Fruit fly (Drosophila melanogaster) whole organism, wandering third instar larva: ENCODE data around the gene CG17134.
A peak's percentile ranks its signal among the peaks of the same experiment; 100 is the strongest.

ENCODE experiments used
- Abd-B ChIP-seq: fragments of >200 bp; optimal IDR thresholded peaks from 2 replicates; lab custom pipeline; 2017; ENCODE audit warnings: missing biosample characterization, missing genetic modification characterization
- CG32264 ChIP-seq: fragments of 200-800 bp; sonication (Bioruptor generic); optimal IDR thresholded peaks from 2 replicates; lab custom pipeline; 2016; ENCODE audit warnings: missing biosample characterization, missing genetic modification characterization
- CG9705 ChIP-seq: fragments of 200-800 bp; sonication (Bioruptor generic); optimal IDR thresholded peaks from 2 replicates; lab custom pipeline; 2018; ENCODE audit warnings: missing biosample characterization, mild to moderate bottlenecking, missing genetic modification characterization
- CrebA ChIP-seq: fragments of 200-800 bp; sonication (Bioruptor generic); optimal IDR thresholded peaks from 2 replicates; lab custom pipeline; 2016; ENCODE audit warnings: missing biosample characterization, mild to moderate bottlenecking, missing genetic modification characterization, borderline replicate concordance
- Dfd ChIP-seq: fragments of >200 bp; optimal IDR thresholded peaks from 2 replicates; lab custom pipeline; 2017; ENCODE audit warnings: missing biosample characterization, missing genetic modification characterization
- Dif ChIP-seq: fragments of 200-275, 200-300 bp; sonication (Bioruptor generic); optimal IDR thresholded peaks from 2 replicates; lab custom pipeline; 2018; ENCODE audit warnings: missing biosample characterization, missing genetic modification characterization; ENCODE audit not compliant: partially characterized antibody
- GATAd ChIP-seq: sonication (Bioruptor generic); optimal IDR thresholded peaks from 2 replicates; lab custom pipeline; 2016; ENCODE audit warnings: missing biosample characterization, missing genetic modification characterization
- HLH106 ChIP-seq: fragments of 200-800 bp; optimal IDR thresholded peaks from 3 replicates; lab custom pipeline; 2019; ENCODE audit warnings: missing biosample characterization, mild to moderate bottlenecking, missing genetic modification characterization, moderate library complexity
- Hnf4 ChIP-seq: fragments of 200-800 bp; sonication (Bioruptor generic); optimal IDR thresholded peaks from 2 replicates; lab custom pipeline; 2016; ENCODE audit warnings: missing biosample characterization, mild to moderate bottlenecking, missing genetic modification characterization
- Hr83 ChIP-seq: fragments of 200-300 bp; sonication (Bioruptor generic); optimal IDR thresholded peaks from 2 replicates; lab custom pipeline; 2016; ENCODE audit warnings: missing biosample characterization, mild to moderate bottlenecking, missing genetic modification characterization, moderate library complexity; ENCODE audit not compliant: poor library complexity, severe bottlenecking
- Jra ChIP-seq: sonication (Bioruptor generic); optimal IDR thresholded peaks from 2 replicates; lab custom pipeline; 2016; ENCODE audit warnings: missing biosample characterization, missing genetic modification characterization
- Mio ChIP-seq: sonication (Bioruptor generic); optimal IDR thresholded peaks from 2 replicates; lab custom pipeline; 2016; ENCODE audit warnings: missing biosample characterization, missing genetic modification characterization
- Myc ChIP-seq: fragments of >200 bp; optimal IDR thresholded peaks from 2 replicates; lab custom pipeline; 2017
- N ChIP-seq: fragments of >200 bp; optimal IDR thresholded peaks from 2 replicates; lab custom pipeline; 2018; ENCODE audit warnings: missing biosample characterization, missing external identifiers, missing genetic modification characterization
- OdsH ChIP-seq: fragments of 200-800 bp; sonication (Bioruptor generic); optimal IDR thresholded peaks from 2 replicates; lab custom pipeline; 2016; ENCODE audit warnings: missing biosample characterization, mild to moderate bottlenecking, missing genetic modification characterization
- Rel ChIP-seq, 2 experiments: fragments of 200-800 bp; sonication (Bioruptor generic) in 1 of 2; optimal IDR thresholded peaks; 2 replicates in 1 of 2; 3 replicates in 1 of 2; lab custom pipeline; 2016 to 2019; ENCODE audit warnings: mild to moderate bottlenecking in 2 of 2, missing biosample characterization in 2 of 2, missing genetic modification characterization in 2 of 2, moderate library complexity in 1 of 2
- Sp1 ChIP-seq: fragments of 200-800 bp; sonication (Bioruptor generic); optimal IDR thresholded peaks from 3 replicates; lab custom pipeline; 2019; ENCODE audit warnings: missing biosample characterization, mild to moderate bottlenecking, missing genetic modification characterization, moderate library complexity
- Vsx2 ChIP-seq: fragments of 200-300, 225-300 bp; sonication (Bioruptor generic); optimal IDR thresholded peaks from 2 replicates; lab custom pipeline; 2018; ENCODE audit warnings: missing biosample characterization, missing genetic modification characterization; ENCODE audit not compliant: partially characterized antibody
- br ChIP-seq: fragments of 200-800 bp; sonication (Bioruptor generic); optimal IDR thresholded peaks from 2 replicates; lab custom pipeline; 2016; ENCODE audit warnings: missing biosample characterization, missing genetic modification characterization
- dmrt93B ChIP-seq: fragments of 200-800 bp; sonication (Bioruptor generic); optimal IDR thresholded peaks from 2 replicates; lab custom pipeline; 2018; ENCODE audit warnings: missing biosample characterization, mild to moderate bottlenecking, missing genetic modification characterization
- foxo ChIP-seq, 2 experiments: fragments of 200-800 bp; sonication (Bioruptor generic); optimal IDR thresholded peaks; 2 replicates in 1 of 2; 3 replicates in 1 of 2; lab custom pipeline; 2016 to 2017; ENCODE audit warnings: missing biosample characterization in 2 of 2, missing genetic modification characterization in 2 of 2
- fru ChIP-seq: fragments of 200-800 bp; sonication (Bioruptor generic); optimal IDR thresholded peaks from 3 replicates; lab custom pipeline; 2016; ENCODE audit warnings: missing biosample characterization, mild to moderate bottlenecking, missing genetic modification characterization
- h ChIP-seq: fragments of 200-800 bp; sonication (Bioruptor generic); optimal IDR thresholded peaks from 3 replicates; lab custom pipeline; 2016; ENCODE audit warnings: missing biosample characterization, mild to moderate bottlenecking, missing genetic modification characterization
- jim ChIP-seq: fragments of 175-275, 200-325 bp; sonication (Bioruptor generic); optimal IDR thresholded peaks from 2 replicates; lab custom pipeline; 2016; ENCODE audit warnings: missing biosample characterization, mild to moderate bottlenecking, missing genetic modification characterization
- lola ChIP-seq: fragments of >200 bp; optimal IDR thresholded peaks from 2 replicates; lab custom pipeline; 2017; ENCODE audit warnings: missing biosample characterization, missing genetic modification characterization
- pan ChIP-seq: fragments of >200 bp; optimal IDR thresholded peaks from 2 replicates; lab custom pipeline; 2017
- psq ChIP-seq: fragments of 200-800 bp; sonication (Bioruptor generic); optimal IDR thresholded peaks from 3 replicates; lab custom pipeline; 2017; ENCODE audit warnings: missing biosample characterization, mild to moderate bottlenecking, missing genetic modification characterization, moderate library complexity
- rgr ChIP-seq: fragments of 200-800 bp; sonication (Bioruptor generic); optimal IDR thresholded peaks from 3 replicates; lab custom pipeline; 2016; ENCODE audit warnings: missing biosample characterization, mild to moderate bottlenecking, missing genetic modification characterization
- sage ChIP-seq: fragments of 200-800 bp; sonication (Bioruptor generic); optimal IDR thresholded peaks from 2 replicates; lab custom pipeline; 2016; ENCODE audit warnings: missing biosample characterization, mild to moderate bottlenecking, missing genetic modification characterization
- usp ChIP-seq: fragments of >200 bp; optimal IDR thresholded peaks from 2 replicates; lab custom pipeline; 2017; ENCODE audit warnings: missing biosample characterization, missing genetic modification characterization

The CG17134 gene

dm6 chr2L:10831590-10831989 lies 11.1 kb downstream of the CG17134 start:
- TF ChIP-seq Dfd = peak; percentile 72
- TF ChIP-seq pan = no peak
- TF ChIP-seq CG9705 = no peak

dm6 chr2L:10837491-10837890 lies 17.0 kb downstream of the CG17134 start, which contains the start of gene Nos:
Nos (minus strand) TSS chr2L:10837511.
- TF ChIP-seq fru (no peak), Rel (GFP tag; optimal IDR thresholded peaks at IDR 0.05; lab: Kevin White, UChicago) (no peak), Rel (tag; optimal IDR thresholded peaks at IDR 0.05; lab: Kevin White, UChicago) (no peak), sage (GFP tag; lab: Kevin White, UChicago) (no peak), Abd-B (no peak), usp (GFP tag; lab: Kevin White, UChicago) (no peak), Dif (GFP tag; lab: Kevin White, UChicago) (no peak), Myc (lab: Kevin White, UChicago) (no peak)

dm6 chr2L:10841619-10842018 lies 21.1 kb downstream of the CG17134 start:
- no peak for TF ChIP-seq N
- no peak for TF ChIP-seq CG32264 (GFP tag; lab: Kevin White, UChicago)
- no peak for TF ChIP-seq lola (GFP tag; lab: Kevin White, UChicago)
- TF ChIP-seq h (GFP tag; lab: Kevin White, UChicago) = no peak
- no peak for TF ChIP-seq Vsx2
- TF ChIP-seq Mio (GFP tag; lab: Kevin White, UChicago) = no peak
- no peak for TF ChIP-seq Jra (GFP tag; lab: Kevin White, UChicago)
- TF ChIP-seq Myc (lab: Kevin White, UChicago) = no peak
- no peak for TF ChIP-seq CrebA
- TF ChIP-seq fru = no peak
- TF ChIP-seq jim (GFP tag; lab: Kevin White, UChicago) = no peak
- TF ChIP-seq Hr83 (GFP tag; lab: Kevin White, UChicago) = no peak
- no peak for TF ChIP-seq HLH106

dm6 chr2L:10842326-10842725 lies 21.8 kb downstream of the CG17134 start, which contains the start of gene CG6700:
CG6700 (minus strand) TSS chr2L:10842597.
- TF ChIP-seq psq (GFP tag; lab: Kevin White, UChicago) (peak; percentile 43), OdsH (GFP tag; lab: Kevin White, UChicago) (peak; percentile 22), Myc (lab: Kevin White, UChicago) (no peak)

dm6 chr2L:10845564-10845963 lies 25.1 kb downstream of the CG17134 start, which contains the start of the genes CG17139 and CG17140:
CG17139 (minus strand) TSS chr2L:10845664.
CG17140 (minus strand) TSS chr2L:10845664.
- TF ChIP-seq Sp1 (GFP tag; lab: Kevin White, UChicago) = no peak
- no peak for TF ChIP-seq Hnf4 (GFP tag; lab: Kevin White, UChicago)
- no peak for TF ChIP-seq psq (GFP tag; lab: Kevin White, UChicago)
- no peak for TF ChIP-seq br (GFP tag; lab: Kevin White, UChicago)
- TF ChIP-seq Mio (GFP tag; lab: Kevin White, UChicago) = no peak
- no peak for TF ChIP-seq Jra (GFP tag; lab: Kevin White, UChicago)
- no peak for TF ChIP-seq Abd-B

- no peak for TF ChIP-seq Vsx2
- no peak for TF ChIP-seq CrebA
- no peak for TF ChIP-seq GATAd (GFP tag; lab: Kevin White, UChicago)
- no peak for TF ChIP-seq dmrt93B (GFP tag; lab: Kevin White, UChicago)
- no peak for TF ChIP-seq HLH106
These were observed 26.4 kb downstream of the CG17134 start, which contains the start of gene Porin2 for dm6 chr2L:10846944-10847343. Porin2 (minus strand) TSS chr2L:10847044.

- TF ChIP-seq h (GFP tag; lab: Kevin White, UChicago) (peak; percentile 18), foxo (GFP tag; optimal IDR thresholded peaks at IDR 0.05; lab: Kevin White, UChicago) (peak in 1 of 2 experiments; percentile 37), rgr (GFP tag; lab: Kevin White, UChicago) (peak; percentile 9), OdsH (GFP tag; lab: Kevin White, UChicago) (peak; percentile 3), Vsx2 (no peak)
These were observed 29.1 kb downstream of the CG17134 start, which contains the start of gene SmydA-3 for dm6 chr2L:10849511-10850191. SmydA-3 (plus strand) TSS chr2L:10850141.
